Worm (Caenorhabditis elegans): Measurements from ENCODE around the gene Y66C5A.1.
"Not testable (repeated sequence)": the region's sequence is repeated elsewhere in the genome, so short reads cannot be mapped to it uniquely, and the experiment has no call there.

DNA sequence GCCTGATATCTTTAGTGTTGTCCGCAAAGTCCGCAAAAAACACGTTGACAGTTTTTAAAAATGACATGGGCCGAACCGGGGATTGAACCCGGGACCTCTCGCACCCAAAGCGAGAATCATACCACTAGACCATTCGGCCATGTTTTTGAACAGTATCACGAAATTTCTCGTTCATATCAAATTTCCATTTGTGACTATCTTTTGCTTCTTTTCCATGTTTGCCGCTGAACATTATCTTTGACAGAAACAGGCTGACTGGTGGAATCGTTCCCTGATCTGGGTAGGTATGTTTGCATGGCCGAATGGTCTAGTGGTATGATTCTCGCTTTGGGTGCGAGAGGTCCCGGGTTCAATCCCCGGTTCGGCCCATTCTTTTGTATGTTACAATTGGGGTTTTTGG is 17.5 kb downstream of the Y66C5A.1 start:
- TF ChIP-seq mbf-1 (tag; optimal IDR thresholded peaks at IDR 0.05); peb-1 (tag; optimal IDR thresholded peaks at IDR 0.05); ama-1 (optimal IDR thresholded peaks at IDR 0.05); lin-11 (tag; optimal IDR thresholded peaks at IDR 0.05); mab-5 (tag; optimal IDR thresholded peaks at IDR 0.05); unc-55 (GFP tag; optimal IDR thresholded peaks at IDR 0.05); unc-62 (GFP tag; optimal IDR thresholded peaks at IDR 0.05); ztf-11 (tag; optimal IDR thresholded peaks at IDR 0.05); blmp-1 (tag; optimal IDR thresholded peaks at IDR 0.05; ENCODE audit: insufficient read depth); ceh-82 (tag; optimal IDR thresholded peaks at IDR 0.05); snpc-4 (tag; optimal IDR thresholded peaks at IDR 0.05): not testable (repeated sequence)
- TF ChIP-seq fos-1 (tag; optimal IDR thresholded peaks at IDR 0.05) = peak; percentile 25
- TF ChIP-seq egl-27 (tag; optimal IDR thresholded peaks at IDR 0.05) = peak; percentile 2
